Fruit fly (Drosophila melanogaster): ENCODE data around the gene CG13931.

- no peak for TF ChIP-seq CG15710 (tag; optimal IDR thresholded peaks at IDR 0.05)
- TF ChIP-seq CG10348 (GFP tag; IDR thresholded peaks at IDR 0.05), result no peak
- TF ChIP-seq D1 (tag; optimal IDR thresholded peaks at IDR 0.05), result no peak
- no peak for TF ChIP-seq CG4496 (GFP tag; IDR thresholded peaks at IDR 0.05)
- TF ChIP-seq CG13204 (GFP tag; optimal IDR thresholded peaks at IDR 0.05), result no peak
- no peak for TF ChIP-seq Ets98B (GFP tag; IDR thresholded peaks at IDR 0.05)
- TF ChIP-seq Pif1B (GFP tag; optimal IDR thresholded peaks at IDR 0.05), result no peak
- TF ChIP-seq CG14655 (GFP tag; optimal IDR thresholded peaks at IDR 0.05), result no peak
- TF ChIP-seq CG32121 (GFP tag; IDR thresholded peaks at IDR 0.05), result no peak
- TF ChIP-seq rn (GFP tag; IDR thresholded peaks at IDR 0.05), result no peak
- no peak for TF ChIP-seq CG9948 (tag; optimal IDR thresholded peaks at IDR 0.05)
- no peak for TF ChIP-seq CG34367 (tag; optimal IDR thresholded peaks at IDR 0.05)
These were observed 39.7 kb upstream of the CG13931 start for dm6 chr3L:1741655-1742551.

All from whole organism, pupa.